Fruit fly (Drosophila melanogaster) whole organism, embryonic: ENCODE results near the gene CG11771.

Source experiments
- CG11560 ChIP-seq: fragments of 200-800 bp; sonication (Bioruptor generic); IDR thresholded peaks from 3 replicates; pipeline ENCODE4 v1.3.6; 2022; ENCODE audit warnings: missing biosample characterization, missing genetic modification characterization
- CG12942 ChIP-seq: fragments of 200-800 bp; sonication (Bioruptor generic); optimal IDR thresholded peaks from 3 replicates; lab custom pipeline; 2016; ENCODE audit warnings: missing biosample characterization, missing genetic modification characterization
- CG6689 ChIP-seq: fragments of 200-800 bp; sonication (Bioruptor generic); IDR thresholded peaks from 2 replicates; pipeline ENCODE4 v1.3.6; 2022; ENCODE audit warnings: missing biosample characterization, missing genetic modification characterization
- CG9876 ChIP-seq: fragments of 200-800 bp; sonication (Bioruptor generic); optimal IDR thresholded peaks from 2 replicates; lab custom pipeline; 2016; ENCODE audit warnings: missing biosample characterization, missing genetic modification characterization
- Chrac-16 ChIP-seq: fragments of 200-800 bp; sonication (Bioruptor generic); optimal IDR thresholded peaks from 3 replicates; lab custom pipeline; 2016; ENCODE audit warnings: missing biosample characterization, missing genetic modification characterization
- HmgZ ChIP-seq: fragments of 200-800 bp; sonication (Bioruptor generic); optimal IDR thresholded peaks from 2 replicates; lab custom pipeline; 2018; ENCODE audit warnings: missing biosample characterization, mild to moderate bottlenecking, missing genetic modification characterization
- Lim3 ChIP-seq: fragments of 200-800 bp; sonication (Bioruptor generic); IDR thresholded peaks from 2 replicates; pipeline ENCODE4 v1.3.6; 2022; ENCODE audit warnings: missing biosample characterization, missing genetic modification characterization
- MBD-R2 ChIP-seq: fragments of 200-800 bp; sonication (Bioruptor generic); IDR thresholded peaks from 2 replicates; pipeline ENCODE4 v1.3.6; 2022; ENCODE audit warnings: missing biosample characterization, missing genetic modification characterization
- Optix ChIP-seq: fragments of 200-800 bp; sonication (Bioruptor generic); IDR thresholded peaks from 3 replicates; pipeline ENCODE4 v1.3.6; 2022; ENCODE audit warnings: missing biosample characterization, missing genetic modification characterization
- lov ChIP-seq, 2 experiments: fragments of 200-800 bp in 1 of 2; fragments of >200 bp in 1 of 2; sonication (Bioruptor generic) in 1 of 2; IDR thresholded peaks in 1 of 2; optimal IDR thresholded peaks in 1 of 2; 2 replicates in 1 of 2; 3 replicates in 1 of 2; pipeline versions ENCODE4 v1.3.6 to Lab custom; 2017 to 2022; ENCODE audit warnings: missing biosample characterization in 1 of 2, missing genetic modification characterization in 1 of 2
- luna ChIP-seq: fragments of 200-800 bp; sonication (Bioruptor generic); optimal IDR thresholded peaks from 2 replicates; lab custom pipeline; 2016; ENCODE audit warnings: missing biosample characterization, missing genetic modification characterization
- prd ChIP-seq, 3 experiments: fragments of >200 bp in 2 of 3; fragments of 200-800 bp in 1 of 3; sonication (Bioruptor generic) in 1 of 3; optimal IDR thresholded peaks in 2 of 3; IDR thresholded peaks in 1 of 3; 2 replicates in 2 of 3; 3 replicates in 1 of 3; pipeline versions ENCODE4 v1.3.6 to Lab custom; 2017 to 2022; ENCODE audit warnings: missing biosample characterization in 1 of 3, missing genetic modification characterization in 1 of 3
- tin ChIP-seq: fragments of 200-800 bp; sonication (Bioruptor generic); optimal IDR thresholded peaks from 3 replicates; lab custom pipeline; 2016; ENCODE audit warnings: missing biosample characterization, missing genetic modification characterization
- vfl ChIP-seq: fragments of 200-800 bp; sonication (Bioruptor generic); optimal IDR thresholded peaks from 2 replicates; lab custom pipeline; 2016; ENCODE audit warnings: missing biosample characterization, missing genetic modification characterization

- TF ChIP-seq tin (GFP tag; lab: Kevin White, UChicago) (no peak), vfl (GFP tag; lab: Kevin White, UChicago) (no peak), CG12942 (GFP tag; lab: Kevin White, UChicago) (no peak), lov (optimal IDR thresholded peaks at IDR 0.05; lab: Kevin White, UChicago) (no peak), lov (GFP tag; IDR thresholded peaks at IDR 0.05; lab: Robert Waterston, UW) (no peak), Chrac-16 (GFP tag; lab: Kevin White, UChicago) (no peak), Optix (GFP tag; lab: Robert Waterston, UW) (no peak), prd (optimal IDR thresholded peaks at IDR 0.05; lab: Kevin White, UChicago) (no peak), prd (GFP tag; IDR thresholded peaks at IDR 0.05; lab: Robert Waterston, UW) (no peak), luna (GFP tag; lab: Kevin White, UChicago) (no peak), HmgZ (no peak), Lim3 (GFP tag; lab: Robert Waterston, UW) (no peak), CG11560 (tag; lab: Robert Waterston, UW) (no peak), CG6689 (GFP tag; lab: Robert Waterston, UW) (no peak), CG9876 (GFP tag; lab: Kevin White, UChicago) (no peak), MBD-R2 (GFP tag; lab: Robert Waterston, UW) (peak; percentile 22; the same call in 1 of the 2 replicates)
Observed at dm6 chr3R:24922270-24922669, 9.5 kb upstream of the CG11771 start, which contains the start of gene Mink.
